Fruit fly (Drosophila melanogaster) whole organism, embryonic: ENCODE results near the gene SPoCk.

Experiments
- CG11695 ChIP-seq: fragments of 200-800 bp; sonication (Bioruptor generic); IDR thresholded peaks from 3 replicates; pipeline ENCODE4 v1.3.6; 2022; ENCODE audit warnings: missing biosample characterization, missing genetic modification characterization
- CG12155 ChIP-seq: fragments of 200-800 bp; sonication (Bioruptor generic); optimal IDR thresholded peaks from 3 replicates; lab custom pipeline; 2016; ENCODE audit warnings: missing biosample characterization, missing genetic modification characterization
- CG12299 ChIP-seq: fragments of 200-800 bp; sonication (Bioruptor generic); optimal IDR thresholded peaks from 2 replicates; lab custom pipeline; 2018; ENCODE audit warnings: missing biosample characterization, mild to moderate bottlenecking, missing genetic modification characterization
- CG13424 ChIP-seq: fragments of 200-800 bp; sonication (Bioruptor generic); optimal IDR thresholded peaks from 2 replicates; lab custom pipeline; 2019; ENCODE audit warnings: missing biosample characterization, mild to moderate bottlenecking, missing genetic modification characterization, moderate library complexity
- CG13624 ChIP-seq: fragments of 200-800 bp; sonication (Bioruptor generic); optimal IDR thresholded peaks from 2 replicates; lab custom pipeline; 2016; ENCODE audit warnings: missing biosample characterization, missing genetic modification characterization
- CG15011 ChIP-seq: fragments of 200-800 bp; sonication (Bioruptor generic); optimal IDR thresholded peaks from 3 replicates; lab custom pipeline; 2018; ENCODE audit warnings: missing biosample characterization, mild to moderate bottlenecking, missing genetic modification characterization
- CG15696 ChIP-seq: fragments of 200-800 bp; sonication (Bioruptor generic); optimal IDR thresholded peaks from 2 replicates; lab custom pipeline; 2019; ENCODE audit warnings: missing biosample characterization, mild to moderate bottlenecking, missing genetic modification characterization, moderate library complexity
- CG2202 ChIP-seq: fragments of 200-800 bp; sonication (Bioruptor generic); optimal IDR thresholded peaks from 2 replicates; lab custom pipeline; 2018; ENCODE audit warnings: missing biosample characterization, mild to moderate bottlenecking, missing genetic modification characterization
- CG2678 ChIP-seq: fragments of 200-800 bp; sonication (Bioruptor generic); optimal IDR thresholded peaks from 3 replicates; lab custom pipeline; 2019; ENCODE audit warnings: missing biosample characterization, mild to moderate bottlenecking, missing genetic modification characterization, moderate library complexity
- CG2889 ChIP-seq: fragments of 200-800 bp; sonication (Bioruptor generic); IDR thresholded peaks from 3 replicates; pipeline ENCODE4 v1.3.6; 2022; ENCODE audit warnings: missing biosample characterization, missing genetic modification characterization
- CG4328 ChIP-seq: fragments of 200-800 bp; sonication (Bioruptor generic); optimal IDR thresholded peaks from 3 replicates; lab custom pipeline; 2017; ENCODE audit warnings: missing biosample characterization, missing genetic modification reagents, missing genetic modification characterization
- CG6765 ChIP-seq: fragments of 200-800 bp; sonication (Bioruptor generic); optimal IDR thresholded peaks from 3 replicates; lab custom pipeline; 2017; ENCODE audit warnings: missing biosample characterization, mild to moderate bottlenecking, missing genetic modification characterization
- CG7357 ChIP-seq: fragments of 200-800 bp; sonication (Bioruptor generic); IDR thresholded peaks from 3 replicates; pipeline ENCODE4 v1.3.6; 2022; ENCODE audit warnings: missing biosample characterization, missing genetic modification characterization
- D19B ChIP-seq: fragments of 200-800 bp; sonication (Bioruptor generic); optimal IDR thresholded peaks from 2 replicates; lab custom pipeline; 2017; ENCODE audit warnings: missing biosample characterization, mild to moderate bottlenecking, missing genetic modification characterization
- Hr39 ChIP-seq: fragments of >200 bp; optimal IDR thresholded peaks from 2 replicates; lab custom pipeline; 2017
- NFAT ChIP-seq: fragments of 200-800 bp; sonication (Bioruptor generic); IDR thresholded peaks from 2 replicates; pipeline ENCODE4 v1.3.6; 2022; ENCODE audit warnings: missing biosample characterization, missing genetic modification characterization
- Neu2 ChIP-seq: fragments of 200-800 bp; sonication (Bioruptor generic); optimal IDR thresholded peaks from 3 replicates; lab custom pipeline; 2016; ENCODE audit warnings: missing biosample characterization, missing genetic modification characterization, borderline replicate concordance
- Ptx1 ChIP-seq: fragments of 200-800 bp; sonication (Bioruptor generic); IDR thresholded peaks from 2 replicates; pipeline ENCODE4 v1.3.6; 2022; ENCODE audit warnings: missing biosample characterization, missing genetic modification characterization
- Trl ChIP-seq, 3 experiments: fragments of >200 bp in 2 of 3; fragments of 200-800 bp in 1 of 3; sonication (Bioruptor generic) in 1 of 3; optimal IDR thresholded peaks; 2 replicates in 1 of 3; 3 replicates in 2 of 3; lab custom pipeline; 2016 to 2017; ENCODE audit warnings: missing biosample characterization in 1 of 3, missing genetic modification characterization in 1 of 3
- aop ChIP-seq: fragments of 200-800 bp; sonication (Bioruptor generic); IDR thresholded peaks from 2 replicates; pipeline ENCODE4 v1.3.6; 2022; ENCODE audit warnings: missing biosample characterization, missing genetic modification characterization
- ara ChIP-seq: fragments of 200-800 bp; sonication (Bioruptor generic); IDR thresholded peaks from 2 replicates; pipeline ENCODE4 v1.3.6; 2022; ENCODE audit warnings: missing biosample characterization, missing genetic modification characterization
- ase ChIP-seq: fragments of 200-800 bp; sonication (Bioruptor generic); IDR thresholded peaks from 3 replicates; pipeline ENCODE4 v1.3.6; 2022; ENCODE audit warnings: missing biosample characterization, missing genetic modification characterization
- br ChIP-seq: fragments of >200 bp; optimal IDR thresholded peaks from 2 replicates; lab custom pipeline; 2017
- cato ChIP-seq: fragments of 200-800 bp; sonication (Bioruptor generic); optimal IDR thresholded peaks from 2 replicates; lab custom pipeline; 2016; ENCODE audit warnings: missing biosample characterization, missing genetic modification characterization, borderline replicate concordance
- emc ChIP-seq: fragments of 200-800 bp; sonication (Bioruptor generic); optimal IDR thresholded peaks from 2 replicates; lab custom pipeline; 2016; ENCODE audit warnings: missing biosample characterization, missing genetic modification characterization
- gsb-n ChIP-seq: fragments of 200-800 bp; sonication (Bioruptor generic); optimal IDR thresholded peaks from 3 replicates; lab custom pipeline; 2018; ENCODE audit warnings: missing biosample characterization, mild to moderate bottlenecking, missing genetic modification characterization
- gt ChIP-seq: fragments of 200-800 bp; sonication (Bioruptor generic); IDR thresholded peaks from 2 replicates; pipeline ENCODE4 v1.3.6; 2022; ENCODE audit warnings: missing biosample characterization, missing genetic modification characterization
- hbn ChIP-seq: fragments of 200-800 bp; sonication (Bioruptor generic); IDR thresholded peaks from 2 replicates; pipeline ENCODE4 v1.3.6; 2022; ENCODE audit warnings: missing biosample characterization, missing genetic modification characterization; ENCODE audit not compliant: partially characterized antibody
- her ChIP-seq: fragments of 200-800 bp; sonication (Bioruptor generic); optimal IDR thresholded peaks from 2 replicates; lab custom pipeline; 2016; ENCODE audit warnings: missing biosample characterization, missing genetic modification characterization
- lbe ChIP-seq: fragments of 200-800 bp; sonication (Bioruptor generic); optimal IDR thresholded peaks from 2 replicates; lab custom pipeline; 2016; ENCODE audit warnings: missing biosample characterization, mild to moderate bottlenecking, missing genetic modification characterization
- nau ChIP-seq: fragments of 200-800 bp; sonication (Bioruptor generic); optimal IDR thresholded peaks from 3 replicates; lab custom pipeline; 2017; ENCODE audit warnings: missing biosample characterization, mild to moderate bottlenecking, missing genetic modification characterization, missing genetic modification reagents
- nom ChIP-seq: fragments of 200-800 bp; sonication (Bioruptor generic); optimal IDR thresholded peaks from 2 replicates; lab custom pipeline; 2017; ENCODE audit warnings: missing biosample characterization, missing genetic modification characterization, mild to moderate bottlenecking, moderate library complexity, missing genetic modification reagents
- p53 ChIP-seq: fragments of 200-800 bp; sonication (Bioruptor generic); optimal IDR thresholded peaks from 2 replicates; lab custom pipeline; 2016; ENCODE audit warnings: missing biosample characterization, missing genetic modification characterization
- pan ChIP-seq, 4 experiments: fragments of >200 bp in 3 of 4; fragments of 200-800 bp in 1 of 4; sonication (Bioruptor generic) in 1 of 4; optimal IDR thresholded peaks in 3 of 4; IDR thresholded peaks in 1 of 4; 2 replicates each; pipeline versions ENCODE4 v1.3.6 to Lab custom; 2017 to 2022; ENCODE audit warnings: missing biosample characterization in 2 of 4, missing genetic modification characterization in 2 of 4, mixed read lengths in 1 of 4
- ro ChIP-seq: fragments of 200-800 bp; sonication (Bioruptor generic); IDR thresholded peaks from 2 replicates; pipeline ENCODE4 v1.3.6; 2022; ENCODE audit warnings: missing biosample characterization, missing genetic modification characterization
- scrt ChIP-seq: fragments of 200-800 bp; sonication (Bioruptor generic); optimal IDR thresholded peaks from 2 replicates; lab custom pipeline; 2018; ENCODE audit warnings: missing biosample characterization, mild to moderate bottlenecking, missing genetic modification characterization, moderate library complexity
- sens-2 ChIP-seq: fragments of 200-800 bp; sonication (Bioruptor generic); IDR thresholded peaks from 2 replicates; pipeline ENCODE4 v1.3.6; 2022; ENCODE audit warnings: missing biosample characterization, missing genetic modification characterization
- sim ChIP-seq: fragments of 200-800 bp; sonication (Bioruptor generic); IDR thresholded peaks from 2 replicates; pipeline ENCODE4 v1.3.6; 2022; ENCODE audit warnings: missing biosample characterization, missing genetic modification characterization
- ssp ChIP-seq: fragments of 200-800 bp; sonication (Bioruptor generic); IDR thresholded peaks from 2 replicates; pipeline ENCODE4 v1.3.6; 2022; ENCODE audit warnings: missing biosample characterization, missing genetic modification characterization
- unc-4 ChIP-seq: fragments of 200-800 bp; sonication (Bioruptor generic); IDR thresholded peaks from 2 replicates; pipeline ENCODE4 v1.3.6; 2022; ENCODE audit warnings: missing biosample characterization, missing genetic modification characterization; ENCODE audit not compliant: partially characterized antibody
- wdn ChIP-seq: fragments of 200-800 bp; sonication (Bioruptor generic); IDR thresholded peaks from 2 replicates; pipeline ENCODE4 v1.3.6; 2022; ENCODE audit warnings: missing biosample characterization, missing genetic modification characterization

Gene SPoCk

dm6 chr3L:22824668-22825192 is 75.5 kb downstream of the SPoCk start (continued):
- TF ChIP-seq Ptx1 (GFP tag; lab: Robert Waterston, UW) (no peak), CG13424 (tag; lab: Kevin White, UChicago) (no peak), CG2678 (tag; lab: Kevin White, UChicago) (no peak), NFAT (GFP tag; lab: Robert Waterston, UW) (no peak), gt (GFP tag; lab: Robert Waterston, UW) (no peak), her (GFP tag; lab: Kevin White, UChicago) (peak; percentile 20), gsb-n (tag; lab: Kevin White, UChicago) (no peak), unc-4 (GFP tag; lab: Robert Waterston, UW) (no peak), D19B (GFP tag; lab: Kevin White, UChicago) (no peak), CG2202 (no peak), ssp (GFP tag; lab: Robert Waterston, UW) (no peak), CG7357 (no peak), p53 (GFP tag; lab: Kevin White, UChicago) (no peak), aop (GFP tag; lab: Robert Waterston, UW) (no peak), Hr39 (lab: Kevin White, UChicago) (no peak), CG15696 (tag; lab: Kevin White, UChicago) (no peak), CG2889 (no peak), CG6765 (GFP tag; lab: Kevin White, UChicago) (no peak), cato (GFP tag; lab: Kevin White, UChicago) (no peak), Neu2 (GFP tag; lab: Kevin White, UChicago) (no peak), nau (peak; percentile 32), hbn (GFP tag; lab: Robert Waterston, UW) (no peak)

- TF ChIP-seq sim (GFP tag; lab: Robert Waterston, UW) (no peak), nom (GFP tag; lab: Kevin White, UChicago) (peak; percentile 8), Trl (optimal IDR thresholded peaks at IDR 0.05; lab: Kevin White, UChicago) (peak in 1 of 2 experiments; percentile 3), Trl (GFP tag; optimal IDR thresholded peaks at IDR 0.05; lab: Kevin White, UChicago) (no peak)
Observed at dm6 chr3L:22826236-22826635, 77.0 kb downstream of the SPoCk start.

- TF ChIP-seq ro (no peak), CG15011 (GFP tag; lab: Kevin White, UChicago) (no peak), ase (GFP tag; lab: Robert Waterston, UW) (no peak), sens-2 (no peak), CG13624 (no peak), CG12299 (no peak), scrt (GFP tag; lab: Kevin White, UChicago) (no peak), CG11695 (no peak), ara (GFP tag; lab: Robert Waterston, UW) (no peak), emc (GFP tag; lab: Kevin White, UChicago) (no peak), CG12155 (GFP tag; lab: Kevin White, UChicago) (no peak), br (lab: Kevin White, UChicago) (no peak), wdn (GFP tag; lab: Robert Waterston, UW) (no peak), pan (optimal IDR thresholded peaks at IDR 0.05; lab: Kevin White, UChicago) (no peak), pan (GFP tag; optimal IDR thresholded peaks at IDR 0.05 in 1 of 2, IDR thresholded peaks at IDR 0.05 in 1 of 2) (peak in 1 of 2 experiments; percentile 18), lbe (GFP tag; lab: Kevin White, UChicago) (no peak), Hr39 (lab: Kevin White, UChicago) (peak; percentile 16), CG4328 (no peak)
Observed at dm6 chr3L:22830132-22830697, 81.0 kb downstream of the SPoCk start.
